1 fruit fly cellular context compared by ENCODE assay signal in genomic region chr3L:5139312-5139711, dm6.
TF ChIP-seq lines count a peak whose summit lies in the region.

Gene Tcs5, minus strand, starts transcription at chr3L:5139395.
Gene CHMP2B, plus strand, starts transcription at chr3L:5139619.

TF ChIP-seq in whole organism, embryonic, 481 proteins besides CTCF, POLR2A, EP300 and RAD21 (continued from another document and continues in another):
- TF ChIP-seq Sox100B (GFP tag; optimal IDR thresholded peaks at IDR 0.05; lab: Kevin White, UChicago) (peak; percentile 98), CG5953 (GFP tag; IDR thresholded peaks at IDR 0.05; lab: Robert Waterston, UW) (peak; percentile 100), tio (GFP tag; optimal IDR thresholded peaks at IDR 0.05; lab: Kevin White, UChicago) (peak; percentile 100), CG15514 (GFP tag; optimal IDR thresholded peaks at IDR 0.05; lab: Kevin White, UChicago) (peak; percentile 96), CG10462 (GFP tag; optimal IDR thresholded peaks at IDR 0.05; lab: Kevin White, UChicago) (peak; percentile 100), CG32767 (GFP tag; IDR thresholded peaks at IDR 0.05; lab: Robert Waterston, UW) (peak; percentile 100), CG17802 (tag; optimal IDR thresholded peaks at IDR 0.05; lab: Kevin White, UChicago) (peak; percentile 96), CG8359 (GFP tag; optimal IDR thresholded peaks at IDR 0.05; lab: Kevin White, UChicago; ENCODE audit: borderline replicate concordance) (peak; percentile 96), CG9876 (GFP tag; optimal IDR thresholded peaks at IDR 0.05; lab: Kevin White, UChicago) (peak; percentile 99), p53 (GFP tag; optimal IDR thresholded peaks at IDR 0.05; lab: Kevin White, UChicago) (peak; percentile 98), usp (GFP tag; optimal IDR thresholded peaks at IDR 0.05; lab: Kevin White, UChicago) (no peak), CG7357 (GFP tag; IDR thresholded peaks at IDR 0.05; lab: Robert Waterston, UW) (peak; percentile 100), Elba2 (GFP tag; optimal IDR thresholded peaks at IDR 0.05; lab: Kevin White, UChicago) (peak; percentile 99), CG11723 (GFP tag; optimal IDR thresholded peaks at IDR 0.05; lab: Kevin White, UChicago) (peak; percentile 100), slbo (GFP tag; IDR thresholded peaks at IDR 0.05; lab: Robert Waterston, UW) (peak; percentile 100), E2f2 (GFP tag; IDR thresholded peaks at IDR 0.05; lab: Robert Waterston, UW) (peak; percentile 94), CG11504 (tag; optimal IDR thresholded peaks at IDR 0.05; lab: Kevin White, UChicago) (peak; percentile 99), gce (GFP tag; IDR thresholded peaks at IDR 0.05; lab: Robert Waterston, UW) (peak; percentile 100), hkb (optimal IDR thresholded peaks at IDR 0.05; lab: Kevin White, UChicago) (peak; percentile 77), hkb (GFP tag; IDR thresholded peaks at IDR 0.05; lab: Robert Waterston, UW) (peak; percentile 100), grn (GFP tag; optimal IDR thresholded peaks at IDR 0.05; lab: Kevin White, UChicago) (peak; percentile 95), CG12236 (GFP tag; optimal IDR thresholded peaks at IDR 0.05; lab: Kevin White, UChicago) (peak; percentile 99), org-1 (GFP tag; optimal IDR thresholded peaks at IDR 0.05; lab: Kevin White, UChicago) (peak; percentile 99), fd96Cb (tag; optimal IDR thresholded peaks at IDR 0.05; lab: Kevin White, UChicago) (peak; percentile 100), HmgD (GFP tag; optimal IDR thresholded peaks at IDR 0.05; lab: Kevin White, UChicago) (peak; percentile 99), Bdp1 (GFP tag; optimal IDR thresholded peaks at IDR 0.05; lab: Kevin White, UChicago) (peak; percentile 96), dmrt99B (tag; optimal IDR thresholded peaks at IDR 0.05; lab: Kevin White, UChicago) (peak; percentile 99), CG42726 (GFP tag; IDR thresholded peaks at IDR 0.05; lab: Robert Waterston, UW; ENCODE audit: partially characterized antibody) (peak; percentile 44; the same call in 1 of the 2 replicates), CG34224 (GFP tag; IDR thresholded peaks at IDR 0.05; lab: Robert Waterston, UW; ENCODE audit: partially characterized antibody) (peak; percentile 34; the same call in 1 of the 3 replicates), CG11247 (GFP tag; IDR thresholded peaks at IDR 0.05; lab: Robert Waterston, UW) (peak; percentile 100), tup (GFP tag; optimal IDR thresholded peaks at IDR 0.05; lab: Kevin White, UChicago) (peak; percentile 100), CG6175 (GFP tag; IDR thresholded peaks at IDR 0.05; lab: Robert Waterston, UW) (peak; percentile 100), NK7.1 (GFP tag; optimal IDR thresholded peaks at IDR 0.05; lab: Kevin White, UChicago) (peak; percentile 99), dysf (GFP tag; IDR thresholded peaks at IDR 0.05; lab: Robert Waterston, UW) (peak; percentile 100), CG12071 (GFP tag; optimal IDR thresholded peaks at IDR 0.05; lab: Kevin White, UChicago) (peak; percentile 99), CG2199 (GFP tag; IDR thresholded peaks at IDR 0.05; lab: Robert Waterston, UW) (peak; percentile 100), CG4328 (GFP tag; optimal IDR thresholded peaks at IDR 0.05; lab: Kevin White, UChicago) (peak; percentile 99), maf-S (GFP tag; optimal IDR thresholded peaks at IDR 0.05; lab: Kevin White, UChicago) (peak; percentile 100), CG9437 (GFP tag; optimal IDR thresholded peaks at IDR 0.05; lab: Kevin White, UChicago) (peak; percentile 96), CG43689 (GFP tag; IDR thresholded peaks at IDR 0.05; lab: Robert Waterston, UW) (peak; percentile 99), Max (GFP tag; optimal IDR thresholded peaks at IDR 0.05; lab: Kevin White, UChicago) (peak; percentile 100), CG17829 (tag; optimal IDR thresholded peaks at IDR 0.05; lab: Kevin White, UChicago) (peak; percentile 99), HLHmδ (GFP tag; optimal IDR thresholded peaks at IDR 0.05; lab: Kevin White, UChicago) (no peak), nerfin-1 (tag; optimal IDR thresholded peaks at IDR 0.05; lab: Kevin White, UChicago) (peak; percentile 99), Nf-YA (GFP tag; IDR thresholded peaks at IDR 0.05; lab: Robert Waterston, UW) (peak; percentile 99), CG17612 (GFP tag; IDR thresholded peaks at IDR 0.05; lab: Robert Waterston, UW) (peak; percentile 99), CG13296 (GFP tag; optimal IDR thresholded peaks at IDR 0.05; lab: Kevin White, UChicago) (peak; percentile 99), CG30020 (tag; optimal IDR thresholded peaks at IDR 0.05; lab: Kevin White, UChicago) (peak; percentile 92), az2 (GFP tag; optimal IDR thresholded peaks at IDR 0.05; lab: Kevin White, UChicago) (peak; percentile 100), wor (GFP tag; IDR thresholded peaks at IDR 0.05; lab: Robert Waterston, UW) (peak; percentile 100), bowl (GFP tag; IDR thresholded peaks at IDR 0.05; lab: Robert Waterston, UW) (peak; percentile 99), CG1832 (GFP tag; optimal IDR thresholded peaks at IDR 0.05; lab: Kevin White, UChicago) (peak; percentile 23), br (optimal IDR thresholded peaks at IDR 0.05; lab: Kevin White, UChicago) (no peak), CG7556 (GFP tag; optimal IDR thresholded peaks at IDR 0.05; lab: Kevin White, UChicago) (peak; percentile 99), ac (GFP tag; optimal IDR thresholded peaks at IDR 0.05; lab: Kevin White, UChicago) (peak; percentile 99), Mrtf (GFP tag; IDR thresholded peaks at IDR 0.05; lab: Robert Waterston, UW) (peak; percentile 100), CG4730 (GFP tag; IDR thresholded peaks at IDR 0.05; lab: Robert Waterston, UW) (peak; percentile 100), CG7963 (GFP tag; IDR thresholded peaks at IDR 0.05; lab: Robert Waterston, UW; ENCODE audit: partially characterized antibody) (no peak), YL-1 (GFP tag; optimal IDR thresholded peaks at IDR 0.05; lab: Kevin White, UChicago) (peak; percentile 99), lmd (GFP tag; IDR thresholded peaks at IDR 0.05; lab: Robert Waterston, UW) (peak; percentile 100), CG8089 (GFP tag; optimal IDR thresholded peaks at IDR 0.05; lab: Kevin White, UChicago) (peak; percentile 99), al (GFP tag; IDR thresholded peaks at IDR 0.05; lab: Robert Waterston, UW) (peak; percentile 100), Ets97D (GFP tag; optimal IDR thresholded peaks at IDR 0.05; lab: Kevin White, UChicago) (peak; percentile 85), CG8765 (GFP tag; IDR thresholded peaks at IDR 0.05; lab: Robert Waterston, UW) (peak; percentile 100), NC2β (GFP tag; optimal IDR thresholded peaks at IDR 0.05; lab: Kevin White, UChicago) (peak; percentile 99), unc-4 (GFP tag; IDR thresholded peaks at IDR 0.05; lab: Robert Waterston, UW; ENCODE audit: partially characterized antibody) (no peak), gsb (GFP tag; IDR thresholded peaks at IDR 0.05; lab: Robert Waterston, UW) (peak; percentile 100), row (GFP tag; IDR thresholded peaks at IDR 0.05; lab: Robert Waterston, UW) (peak; percentile 100), Gug (GFP tag; IDR thresholded peaks at IDR 0.05; lab: Robert Waterston, UW) (peak; percentile 100), toy (GFP tag; IDR thresholded peaks at IDR 0.05; lab: Robert Waterston, UW) (peak; percentile 100), Six4 (GFP tag; optimal IDR thresholded peaks at IDR 0.05; lab: Kevin White, UChicago) (peak; percentile 100), z (GFP tag; IDR thresholded peaks at IDR 0.05; lab: Robert Waterston, UW) (peak; percentile 90), CG31224 (GFP tag; IDR thresholded peaks at IDR 0.05; lab: Robert Waterston, UW) (peak; percentile 99), CG10654 (GFP tag; optimal IDR thresholded peaks at IDR 0.05; lab: Kevin White, UChicago) (peak; percentile 100), CG12942 (GFP tag; optimal IDR thresholded peaks at IDR 0.05; lab: Kevin White, UChicago) (peak; percentile 100), Scr (GFP tag; IDR thresholded peaks at IDR 0.05; lab: Robert Waterston, UW; ENCODE audit: partially characterized antibody) (peak; percentile 30; the same call in 1 of the 2 replicates), Med (GFP tag; lab: Kevin White, UChicago) (peak; percentile 100), Hey (tag; optimal IDR thresholded peaks at IDR 0.05; lab: Kevin White, UChicago) (peak; percentile 97), Pdp1 (GFP tag; optimal IDR thresholded peaks at IDR 0.05; lab: Kevin White, UChicago) (peak; percentile 99 to 100), CG1603 (tag; optimal IDR thresholded peaks at IDR 0.05; lab: Kevin White, UChicago) (peak; percentile 99), NfI (GFP tag; optimal IDR thresholded peaks at IDR 0.05; lab: Kevin White, UChicago) (peak; percentile 100), NC2α (GFP tag; optimal IDR thresholded peaks at IDR 0.05; lab: Kevin White, UChicago) (peak; percentile 99), CG6272 (GFP tag; IDR thresholded peaks at IDR 0.05; lab: Robert Waterston, UW) (peak; percentile 100), CG4360 (GFP tag; IDR thresholded peaks at IDR 0.05; lab: Robert Waterston, UW) (peak; percentile 96), BtbVII (GFP tag; optimal IDR thresholded peaks at IDR 0.05; lab: Kevin White, UChicago) (peak; percentile 99), Dll (GFP tag; IDR thresholded peaks at IDR 0.05; lab: Robert Waterston, UW; ENCODE audit: partially characterized antibody) (peak; percentile 52; the same call in 2 of the 4 replicates), CG12155 (GFP tag; optimal IDR thresholded peaks at IDR 0.05; lab: Kevin White, UChicago) (peak; percentile 99), CG6813 (GFP tag; optimal IDR thresholded peaks at IDR 0.05; lab: Kevin White, UChicago) (peak; percentile 99), CG8281 (tag; optimal IDR thresholded peaks at IDR 0.05; lab: Kevin White, UChicago) (peak; percentile 96), cad (GFP tag; optimal IDR thresholded peaks at IDR 0.05; lab: Kevin White, UChicago) (no peak), tap (tag; optimal IDR thresholded peaks at IDR 0.05; lab: Kevin White, UChicago) (peak; percentile 99), Spps (tag; optimal IDR thresholded peaks at IDR 0.05; lab: Kevin White, UChicago) (peak; percentile 99), CG7745 (tag; optimal IDR thresholded peaks at IDR 0.05; lab: Kevin White, UChicago) (peak; percentile 96), aop (GFP tag; IDR thresholded peaks at IDR 0.05; lab: Robert Waterston, UW) (peak; percentile 99), insv (GFP tag; optimal IDR thresholded peaks at IDR 0.05; lab: Kevin White, UChicago) (peak; percentile 79 to 89), CG4707 (GFP tag; optimal IDR thresholded peaks at IDR 0.05; lab: Kevin White, UChicago) (peak; percentile 97), jing (GFP tag; optimal IDR thresholded peaks at IDR 0.05; lab: Kevin White, UChicago) (peak; percentile 99), gfzf (GFP tag; optimal IDR thresholded peaks at IDR 0.05; lab: Kevin White, UChicago) (peak; percentile 44), Bteb2 (GFP tag; optimal IDR thresholded peaks at IDR 0.05; lab: Kevin White, UChicago) (peak; percentile 100), Atf3 (GFP tag; optimal IDR thresholded peaks at IDR 0.05; lab: Kevin White, UChicago) (peak; percentile 100), unpg (GFP tag; optimal IDR thresholded peaks at IDR 0.05; lab: Kevin White, UChicago) (peak; percentile 100), Rfx (GFP tag; IDR thresholded peaks at IDR 0.05; lab: Robert Waterston, UW) (peak; percentile 100), onecut (GFP tag; IDR thresholded peaks at IDR 0.05; lab: Robert Waterston, UW) (peak; percentile 99), CG17912 (GFP tag; optimal IDR thresholded peaks at IDR 0.05; lab: Kevin White, UChicago) (peak; percentile 99), Hmx (GFP tag; optimal IDR thresholded peaks at IDR 0.05; lab: Kevin White, UChicago) (no peak), sc (optimal IDR thresholded peaks at IDR 0.05; lab: Kevin White, UChicago) (no peak), sc (GFP tag; optimal IDR thresholded peaks at IDR 0.05; lab: Kevin White, UChicago) (peak; percentile 100), croc (GFP tag; conservative IDR thresholded peaks at IDR 0.05; lab: Robert Waterston, UW) (peak; percentile 100), CG2120 (GFP tag; optimal IDR thresholded peaks at IDR 0.05; lab: Kevin White, UChicago) (peak; percentile 100), CG16813 (GFP tag; IDR thresholded peaks at IDR 0.05; lab: Robert Waterston, UW; ENCODE audit: partially characterized antibody) (peak; percentile 38; the same call in 1 of the 3 replicates), Abd-B (GFP tag; optimal IDR thresholded peaks at IDR 0.05; lab: Kevin White, UChicago) (peak; percentile 100), Dbx (GFP tag; IDR thresholded peaks at IDR 0.05; lab: Robert Waterston, UW) (peak; percentile 100), CG33557 (GFP tag; optimal IDR thresholded peaks at IDR 0.05; lab: Kevin White, UChicago) (peak; percentile 99), ci (GFP tag; IDR thresholded peaks at IDR 0.05; lab: Robert Waterston, UW) (peak; percentile 100), wek (GFP tag; optimal IDR thresholded peaks at IDR 0.05; lab: Kevin White, UChicago) (peak; percentile 96), oc (tag; optimal IDR thresholded peaks at IDR 0.05; lab: Kevin White, UChicago) (peak; percentile 100), jumu (GFP tag; optimal IDR thresholded peaks at IDR 0.05; lab: Kevin White, UChicago) (peak; percentile 100), zen (tag; optimal IDR thresholded peaks at IDR 0.05; lab: Kevin White, UChicago) (peak; percentile 100), lola (GFP tag; optimal IDR thresholded peaks at IDR 0.05; lab: Kevin White, UChicago) (peak in 1 of 3 experiments; percentile 100), ara (GFP tag; IDR thresholded peaks at IDR 0.05; lab: Robert Waterston, UW) (peak; percentile 100), CG12219 (GFP tag; optimal IDR thresholded peaks at IDR 0.05; lab: Kevin White, UChicago) (peak; percentile 99), fd64A (GFP tag; optimal IDR thresholded peaks at IDR 0.05; lab: Kevin White, UChicago) (peak; percentile 99), btn (GFP tag; optimal IDR thresholded peaks at IDR 0.05; lab: Kevin White, UChicago) (peak; percentile 99), CG5245 (GFP tag; optimal IDR thresholded peaks at IDR 0.05; lab: Kevin White, UChicago) (peak; percentile 100), Lpt (GFP tag; optimal IDR thresholded peaks at IDR 0.05; lab: Kevin White, UChicago) (no peak), CG15479 (GFP tag; optimal IDR thresholded peaks at IDR 0.05; lab: Kevin White, UChicago) (peak; percentile 80), H2.0 (GFP tag; IDR thresholded peaks at IDR 0.05; lab: Robert Waterston, UW) (peak; percentile 100), CG11398 (GFP tag; optimal IDR thresholded peaks at IDR 0.05; lab: Kevin White, UChicago) (peak; percentile 99), CG13123 (GFP tag; optimal IDR thresholded peaks at IDR 0.05; lab: Kevin White, UChicago) (peak; percentile 99), CG11560 (tag; IDR thresholded peaks at IDR 0.05; lab: Robert Waterston, UW) (peak; percentile 97)
